Worm (Caenorhabditis elegans): ENCODE results near the gene fbxa-185.

fbxa-185 gene

DNA sequence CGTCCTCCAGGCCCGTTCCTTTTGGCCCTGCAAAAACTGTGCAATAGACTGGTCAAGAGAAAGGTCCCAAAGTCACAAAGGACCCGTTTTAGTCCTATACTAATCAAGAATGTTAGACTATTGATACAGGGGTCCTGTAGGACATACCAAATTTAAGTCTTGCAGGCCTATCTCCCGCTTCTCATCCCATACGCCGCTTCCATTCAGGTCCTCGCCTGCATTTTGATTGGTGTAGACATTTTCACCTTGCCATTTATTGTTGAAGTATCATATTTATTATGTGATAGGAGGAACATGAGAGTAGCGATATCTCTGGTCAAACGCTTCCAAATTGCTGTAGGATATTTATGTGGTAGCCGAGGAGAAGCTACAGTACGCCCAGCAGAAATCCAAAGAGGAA is 14.1 kb upstream of the fbxa-185 start:
- TF ChIP-seq lsy-2 (tag; optimal IDR thresholded peaks at IDR 0.05), result no peak
- TF ChIP-seq sem-4 (tag; optimal IDR thresholded peaks at IDR 0.05), result no peak
- TF ChIP-seq nhr-23 (tag; optimal IDR thresholded peaks at IDR 0.05), result no peak
- TF ChIP-seq gmeb-1 (tag; optimal IDR thresholded peaks at IDR 0.05), result no peak
- TF ChIP-seq nhr-25 (tag; optimal IDR thresholded peaks at IDR 0.05), result no peak
- no peak for TF ChIP-seq mbf-1 (tag; optimal IDR thresholded peaks at IDR 0.05)
- TF ChIP-seq unc-39 (tag; optimal IDR thresholded peaks at IDR 0.05), result no peak
- no peak for TF ChIP-seq crh-2 (tag; optimal IDR thresholded peaks at IDR 0.05)
- TF ChIP-seq snpc-4 (tag; optimal IDR thresholded peaks at IDR 0.05), result no peak
- no peak for TF ChIP-seq sma-3 (GFP tag; optimal IDR thresholded peaks at IDR 0.05)
- TF ChIP-seq lin-39 (tag; optimal IDR thresholded peaks at IDR 0.05), result no peak
- TF ChIP-seq mab-5 (tag; optimal IDR thresholded peaks at IDR 0.05), result no peak
- no peak for TF ChIP-seq elt-3 (tag; optimal IDR thresholded peaks at IDR 0.05)
- TF ChIP-seq ceh-16 (tag; optimal IDR thresholded peaks at IDR 0.05), result no peak
- TF ChIP-seq dmd-4 (tag; optimal IDR thresholded peaks at IDR 0.05), result no peak
- no peak for TF ChIP-seq alr-1 (tag; optimal IDR thresholded peaks at IDR 0.05)

DNA sequence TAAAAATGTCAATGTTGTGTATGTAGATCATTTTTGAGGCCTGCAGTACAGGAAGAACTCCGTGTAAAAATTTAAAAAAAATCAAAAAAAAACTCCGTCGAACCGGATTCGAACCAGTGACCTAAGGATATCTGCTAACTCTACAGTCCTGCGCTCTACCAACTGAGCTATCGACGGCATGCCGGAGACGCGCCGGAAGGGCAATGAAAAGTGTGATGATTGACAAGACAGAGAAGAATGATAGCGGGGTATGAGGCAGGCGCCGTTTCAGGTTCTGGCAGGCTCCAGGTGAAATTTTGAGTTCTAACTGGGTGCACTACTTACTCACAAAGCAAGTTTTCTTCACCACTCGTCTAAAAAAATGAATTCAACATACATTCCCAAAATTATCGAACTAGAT is 13.7 kb upstream of the fbxa-185 start, which contains the start of gene srz-58:
Gene srz-58 (plus strand): TSS at position 362 of the 400 bp plus-strand sequence.
- TF ChIP-seq C34F6.9 (tag; optimal IDR thresholded peaks at IDR 0.05) (no peak), nhr-25 (tag; optimal IDR thresholded peaks at IDR 0.05) (no peak), R02D3.7 (tag; optimal IDR thresholded peaks at IDR 0.05) (no peak), mdl-1 (tag; optimal IDR thresholded peaks at IDR 0.05) (no peak), unc-55 (GFP tag; optimal IDR thresholded peaks at IDR 0.05) (no peak), dmd-4 (tag; optimal IDR thresholded peaks at IDR 0.05) (no peak), zag-1 (tag; optimal IDR thresholded peaks at IDR 0.05) (no peak), lin-11 (tag; optimal IDR thresholded peaks at IDR 0.05) (no peak), ceh-82 (tag; optimal IDR thresholded peaks at IDR 0.05) (no peak), sma-9 (GFP tag; optimal IDR thresholded peaks at IDR 0.05) (no peak), sma-9 (tag; optimal IDR thresholded peaks at IDR 0.05) (no peak), blmp-1 (tag; optimal IDR thresholded peaks at IDR 0.05; ENCODE audit: insufficient read depth) (no peak), lin-39 (tag; optimal IDR thresholded peaks at IDR 0.05) (no peak), snpc-4 (tag; optimal IDR thresholded peaks at IDR 0.05) (no peak), elt-3 (tag; optimal IDR thresholded peaks at IDR 0.05) (no peak), lsy-2 (tag; optimal IDR thresholded peaks at IDR 0.05) (no peak), F13H6.1 (tag; optimal IDR thresholded peaks at IDR 0.05) (no peak), nhr-237 (tag; optimal IDR thresholded peaks at IDR 0.05) (no peak), aly-2 (tag; optimal IDR thresholded peaks at IDR 0.05) (no peak), nhr-11 (tag; optimal IDR thresholded peaks at IDR 0.05) (no peak), mbf-1 (tag; optimal IDR thresholded peaks at IDR 0.05) (no peak)

DNA sequence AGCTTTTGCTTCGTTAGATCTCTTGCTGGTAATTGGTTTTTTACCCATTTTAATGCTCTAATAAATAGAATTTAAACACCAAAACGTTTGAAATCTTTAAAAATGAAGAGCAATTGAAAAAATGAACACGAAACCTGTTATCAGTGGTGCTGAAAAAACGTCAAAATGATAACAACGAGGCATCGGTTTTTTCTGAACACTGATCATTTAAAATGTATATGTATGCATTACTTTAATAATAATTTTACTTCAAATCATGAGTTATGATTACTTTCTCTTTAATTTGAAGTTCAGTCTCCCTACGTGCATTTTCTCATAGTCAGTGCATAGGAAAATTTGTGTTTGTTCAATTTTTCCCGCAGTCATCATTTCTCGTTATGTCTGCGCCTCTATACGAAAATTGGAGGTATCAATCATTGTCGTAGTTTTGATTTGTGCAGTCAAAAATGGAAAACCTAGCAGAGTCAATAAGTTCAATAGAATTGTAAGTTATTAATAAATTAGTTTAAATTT is 9.0 kb upstream of the fbxa-185 start, which contains the start of gene F31E9.3:
Gene F31E9.3 (plus strand): TSS at position 194 of the 513 bp plus-strand sequence.
- TF ChIP-seq crh-2 (tag; optimal IDR thresholded peaks at IDR 0.05), result no peak
- TF ChIP-seq fos-1 (tag; optimal IDR thresholded peaks at IDR 0.05), result peak; percentile 2

DNA sequence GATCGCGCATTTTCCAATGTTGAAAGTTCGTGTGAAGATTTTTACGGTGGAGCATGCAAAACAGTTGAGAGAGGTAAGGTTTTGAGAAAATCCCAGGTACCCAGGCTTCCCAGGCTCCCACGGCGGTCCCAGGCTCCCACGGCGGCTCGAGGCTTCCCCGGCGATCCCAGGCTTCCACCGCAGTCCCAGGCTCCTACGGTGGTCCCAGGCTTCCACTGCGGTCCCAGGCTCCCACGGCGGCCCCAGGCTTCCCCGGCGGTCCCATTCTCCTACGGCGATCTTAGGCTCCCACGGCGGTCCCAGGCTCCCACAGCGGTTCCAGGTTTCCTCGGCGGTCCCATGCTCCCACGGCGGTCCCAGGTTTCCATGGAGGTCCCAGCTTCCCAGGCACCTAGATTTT is 7.6 kb upstream of the fbxa-185 start:
- TF ChIP-seq aly-2 (tag; optimal IDR thresholded peaks at IDR 0.05) (no peak), ztf-4 (tag; optimal IDR thresholded peaks at IDR 0.05) (no peak), lin-13 (GFP tag; optimal IDR thresholded peaks at IDR 0.05) (no peak), ceh-16 (tag; optimal IDR thresholded peaks at IDR 0.05) (no peak), Y55F3AM.14 (GFP tag; optimal IDR thresholded peaks at IDR 0.05) (no peak), elt-3 (tag; optimal IDR thresholded peaks at IDR 0.05) (no peak), nhr-23 (tag; optimal IDR thresholded peaks at IDR 0.05) (no peak), mbf-1 (tag; optimal IDR thresholded peaks at IDR 0.05) (no peak), alr-1 (tag; optimal IDR thresholded peaks at IDR 0.05) (no peak), nhr-6 (tag; optimal IDR thresholded peaks at IDR 0.05) (no peak), nhr-21 (tag; optimal IDR thresholded peaks at IDR 0.05) (no peak), unc-39 (tag; optimal IDR thresholded peaks at IDR 0.05) (no peak), zag-1 (tag; optimal IDR thresholded peaks at IDR 0.05) (no peak), R02D3.7 (tag; optimal IDR thresholded peaks at IDR 0.05) (no peak), ceh-82 (tag; optimal IDR thresholded peaks at IDR 0.05) (no peak), F13H6.1 (tag; optimal IDR thresholded peaks at IDR 0.05) (no peak)

Measured in whole organism, L2 larva.